Fruit fly (Drosophila melanogaster): ENCODE measurements around the gene Ufd4.

The Ufd4 gene

dm6 chr2L:10301918-10302317, 9.8 kb upstream of the Ufd4 start, which contains the start of gene CG13138:
Gene CG13138, minus strand, starts transcription at chr2L:10302018.
- TF ChIP-seq CG34406 (GFP tag; optimal IDR thresholded peaks at IDR 0.05) = no peak
- peak; percentile 42 for TF ChIP-seq Eip78C (GFP tag)

- TF ChIP-seq fd85E (GFP tag; optimal IDR thresholded peaks at IDR 0.05) = no peak
- TF ChIP-seq CG1621 (tag; optimal IDR thresholded peaks at IDR 0.05) = no peak
- TF ChIP-seq ss (GFP tag; optimal IDR thresholded peaks at IDR 0.05) = no peak
- peak; percentile 13 for TF ChIP-seq Sox15 (GFP tag; optimal IDR thresholded peaks at IDR 0.05)
- TF ChIP-seq topi (GFP tag; optimal IDR thresholded peaks at IDR 0.05) = peak; percentile 50
- no peak for TF ChIP-seq dsx (GFP tag; optimal IDR thresholded peaks at IDR 0.05; ENCODE audit: poor library complexity, severe bottlenecking)
- no peak for TF ChIP-seq CG3919 (GFP tag; optimal IDR thresholded peaks at IDR 0.05)
- peak in 1 of 2 experiments; percentile 22 for TF ChIP-seq salr (GFP tag; optimal IDR thresholded peaks at IDR 0.05)
- TF ChIP-seq spab (GFP tag; optimal IDR thresholded peaks at IDR 0.05) = no peak
- TF ChIP-seq Ets21C (GFP tag; optimal IDR thresholded peaks at IDR 0.05) = peak; percentile 18
- peak; percentile 70 for TF ChIP-seq CG3032 (tag; optimal IDR thresholded peaks at IDR 0.05)
- peak; percentile 86 for TF ChIP-seq Eip78C (GFP tag)
- TF ChIP-seq CG31627 (GFP tag; optimal IDR thresholded peaks at IDR 0.05) = peak; percentile 39
- TF ChIP-seq Blimp-1 (GFP tag; optimal IDR thresholded peaks at IDR 0.05) = no peak
- no peak for TF ChIP-seq CG6163 (GFP tag; IDR thresholded peaks at IDR 0.05)
- peak; percentile 62 for TF ChIP-seq CG8632 (GFP tag; optimal IDR thresholded peaks at IDR 0.05)
- no peak for TF ChIP-seq CG16779 (tag; optimal IDR thresholded peaks at IDR 0.05)
- TF ChIP-seq CG34406 (GFP tag; optimal IDR thresholded peaks at IDR 0.05) = no peak
- TF ChIP-seq Hr38 (GFP tag; optimal IDR thresholded peaks at IDR 0.05) = no peak
- peak; percentile 51 for TF ChIP-seq CG6792 (GFP tag; optimal IDR thresholded peaks at IDR 0.05)
- no peak for TF ChIP-seq CG4318 (GFP tag; optimal IDR thresholded peaks at IDR 0.05)
- TF ChIP-seq CG6808 (GFP tag; optimal IDR thresholded peaks at IDR 0.05) = no peak
- TF ChIP-seq lz (GFP tag; optimal IDR thresholded peaks at IDR 0.05) = peak; percentile 47
- TF ChIP-seq eg (GFP tag; IDR thresholded peaks at IDR 0.05) = no peak
- no peak for TF ChIP-seq CG6854 (GFP tag; optimal IDR thresholded peaks at IDR 0.05)
- TF ChIP-seq CG8119 (GFP tag; IDR thresholded peaks at IDR 0.05) = peak; percentile 71; the same call in 2 of the 3 replicates
- no peak for TF ChIP-seq Smox (GFP tag; optimal IDR thresholded peaks at IDR 0.05)
- peak; percentile 85 for TF ChIP-seq CG15336 (GFP tag; IDR thresholded peaks at IDR 0.05)
- TF ChIP-seq vri (GFP tag; optimal IDR thresholded peaks at IDR 0.05) = no peak
- TF ChIP-seq cyc (GFP tag; optimal IDR thresholded peaks at IDR 0.05) = peak; percentile 57
- TF ChIP-seq esn (GFP tag; optimal IDR thresholded peaks at IDR 0.05) = peak; percentile 75
- no peak for TF ChIP-seq CG7368 (GFP tag; optimal IDR thresholded peaks at IDR 0.05)
- peak; percentile 25 for TF ChIP-seq CG10669 (GFP tag; optimal IDR thresholded peaks at IDR 0.05)
- no peak for TF ChIP-seq net (GFP tag; optimal IDR thresholded peaks at IDR 0.05)
- no peak for TF ChIP-seq dac (GFP tag; optimal IDR thresholded peaks at IDR 0.05)
- TF ChIP-seq Hr4 (GFP tag; optimal IDR thresholded peaks at IDR 0.05) = peak; percentile 61
- no peak for TF ChIP-seq CG6276 (GFP tag; optimal IDR thresholded peaks at IDR 0.05)
- TF ChIP-seq Eip93F (GFP tag; optimal IDR thresholded peaks at IDR 0.05) = no peak
- no peak for TF ChIP-seq CG32006 (GFP tag; optimal IDR thresholded peaks at IDR 0.05)
- TF ChIP-seq Met (GFP tag; optimal IDR thresholded peaks at IDR 0.05) = peak; percentile 62
- TF ChIP-seq pdm3 (GFP tag; optimal IDR thresholded peaks at IDR 0.05) = no peak
- TF ChIP-seq Sox102F (GFP tag; optimal IDR thresholded peaks at IDR 0.05) = no peak
- TF ChIP-seq CG10631 (GFP tag; optimal IDR thresholded peaks at IDR 0.05) = peak; percentile 62
- TF ChIP-seq Gug (GFP tag; IDR thresholded peaks at IDR 0.05) = no peak
- peak; percentile 36 for TF ChIP-seq CG11762 (GFP tag; optimal IDR thresholded peaks at IDR 0.05; ENCODE audit: insufficient read depth)
- no peak for TF ChIP-seq CG8319 (GFP tag; optimal IDR thresholded peaks at IDR 0.05)
- TF ChIP-seq achi (GFP tag; optimal IDR thresholded peaks at IDR 0.05) = peak; percentile 75
- TF ChIP-seq Lpt (GFP tag; optimal IDR thresholded peaks at IDR 0.05) = peak; percentile 35
- peak; percentile 67 for TF ChIP-seq Ets96B (tag; optimal IDR thresholded peaks at IDR 0.05)
- no peak for TF ChIP-seq fd59A (GFP tag; optimal IDR thresholded peaks at IDR 0.05)
Observed at dm6 chr2L:10299810-10300147, 7.6 kb upstream of the Ufd4 start, which contains the start of gene CYLD. Gene CYLD, minus strand, starts transcription at chr2L:10299847.

Measured in whole organism, prepupa.